Worm (Caenorhabditis elegans) whole organism, L1 larva: ENCODE results near the gene prmt-5.

ENCODE experiments used
- C04F5.9 ChIP-seq: sonication (generic microtip); optimal IDR thresholded peaks from 2 replicates; lab custom pipeline; 2016; ENCODE audit warnings: missing genetic modification characterization, missing compliant biosample characterization
- C34B4.2 ChIP-seq: sonication (generic microtip); optimal IDR thresholded peaks from 2 replicates; lab custom pipeline; 2017; ENCODE audit warnings: mild to moderate bottlenecking, missing genetic modification characterization, missing compliant biosample characterization
- F16B12.6 ChIP-seq: fragments of 150-350 bp; optimal IDR thresholded peaks from 2 replicates; lab custom pipeline; 2014; ENCODE audit warnings: missing biosample characterization, missing genetic modification characterization
- Y116A8C.19 ChIP-seq: sonication (generic microtip); optimal IDR thresholded peaks from 2 replicates; lab custom pipeline; 2016; ENCODE audit warnings: missing compliant biosample characterization, missing genetic modification characterization, borderline replicate concordance
- alr-1 ChIP-seq: fragments of 200-800 bp; sonication (Bioruptor generic); optimal IDR thresholded peaks from 2 replicates; lab custom pipeline; 2018; ENCODE audit warnings: borderline replicate concordance, mild to moderate bottlenecking, missing genetic modification characterization, missing compliant biosample characterization
- aly-2 ChIP-seq: fragments of 150-350 bp; optimal IDR thresholded peaks from 2 replicates; lab custom pipeline; 2014; ENCODE audit warnings: missing biosample characterization, missing genetic modification characterization
- ceh-8 ChIP-seq: fragments of 200-800 bp; sonication (Bioruptor generic); optimal IDR thresholded peaks from 2 replicates; lab custom pipeline; 2018; ENCODE audit warnings: mild to moderate bottlenecking, missing genetic modification characterization, moderate library complexity, missing compliant biosample characterization
- ceh-90 ChIP-seq: sonication (generic microtip); optimal IDR thresholded peaks from 2 replicates; lab custom pipeline; 2016; ENCODE audit warnings: missing genetic modification characterization, missing compliant biosample characterization
- ces-1 ChIP-seq: fragments of 150-350 bp; optimal IDR thresholded peaks from 2 replicates; lab custom pipeline; 2014; ENCODE audit warnings: missing biosample characterization, missing genetic modification reagents, missing genetic modification characterization
- efl-1 ChIP-seq, 4 experiments: fragments of 150-350 bp; optimal IDR thresholded peaks in 3 of 4; peaks in 1 of 4; 1 replicate in 1 of 4; 2 replicates in 3 of 4; lab custom pipeline; 2014; ENCODE audit warnings: missing biosample characterization in 2 of 4, missing genetic modification characterization in 2 of 4, missing genetic modification reagents in 2 of 4
- efl-3 ChIP-seq: fragments of 200-800 bp; sonication (Bioruptor generic); optimal IDR thresholded peaks from 2 replicates; lab custom pipeline; 2018; ENCODE audit warnings: mild to moderate bottlenecking, missing genetic modification characterization, missing compliant biosample characterization
- egl-13 ChIP-seq: sonication (generic microtip); optimal IDR thresholded peaks from 2 replicates; lab custom pipeline; 2016; ENCODE audit warnings: missing genotype, missing genetic modification reagents, missing genetic modification characterization, missing compliant biosample characterization
- egl-27 ChIP-seq, 2 experiments: fragments of 150-350 bp in 1 of 2; sonication (generic microtip); optimal IDR thresholded peaks; 3 replicates each; lab custom pipeline; 2017 to 2018; ENCODE audit warnings: missing biosample characterization in 2 of 2, missing genetic modification characterization in 2 of 2, missing genetic modification reagents in 2 of 2
- elt-2 ChIP-seq: sonication (generic microtip); optimal IDR thresholded peaks from 2 replicates; lab custom pipeline; 2016; ENCODE audit warnings: missing genetic modification characterization, mild to moderate bottlenecking, inconsistent platforms, missing compliant biosample characterization, missing genetic modification reagents
- elt-3 ChIP-seq, 6 experiments: fragments of 150-350 bp in 1 of 6; sonication (generic microtip); optimal IDR thresholded peaks; 2 replicates each; lab custom pipeline; 2017 to 2018; ENCODE audit warnings: missing biosample characterization in 6 of 6, missing genetic modification characterization in 6 of 6, inconsistent platforms in 1 of 6
- ets-5 ChIP-seq: fragments of 200-800 bp; sonication (Bioruptor generic); IDR thresholded peaks from 2 replicates; pipeline ENCODE4 v1.3.6; 2022; ENCODE audit warnings: missing genetic modification characterization, missing compliant biosample characterization
- fkh-8 ChIP-seq: sonication (generic microtip); optimal IDR thresholded peaks from 2 replicates; lab custom pipeline; 2016; ENCODE audit warnings: mild to moderate bottlenecking, missing genetic modification characterization, missing compliant biosample characterization
- fos-1 ChIP-seq: fragments of 150-350 bp; optimal IDR thresholded peaks from 2 replicates; lab custom pipeline; 2014; ENCODE audit warnings: missing biosample characterization, missing genetic modification characterization
- hlh-4 ChIP-seq: sonication (generic microtip); optimal IDR thresholded peaks from 2 replicates; lab custom pipeline; 2016; ENCODE audit warnings: mild to moderate bottlenecking, missing genetic modification characterization, missing compliant biosample characterization
- hpl-2 ChIP-seq: fragments of 150-350 bp; optimal IDR thresholded peaks from 2 replicates; lab custom pipeline; 2014; ENCODE audit warnings: missing biosample characterization, missing genetic modification reagents, missing genetic modification characterization
- irx-1 ChIP-seq: sonication (generic microtip); optimal IDR thresholded peaks from 2 replicates; lab custom pipeline; 2016; ENCODE audit warnings: missing genetic modification characterization, missing compliant biosample characterization
- isw-1 ChIP-seq: fragments of 200-800 bp; sonication (Bioruptor generic); IDR thresholded peaks from 2 replicates; pipeline ENCODE4 v1.3.6; 2022; ENCODE audit warnings: missing genetic modification characterization, missing compliant biosample characterization
- jun-1 ChIP-seq: fragments of 150-350 bp; optimal IDR thresholded peaks from 2 replicates; lab custom pipeline; 2014; ENCODE audit warnings: missing biosample characterization, missing genetic modification reagents, missing genetic modification characterization
- lin-13 ChIP-seq: fragments of 150-350 bp; optimal IDR thresholded peaks from 2 replicates; lab custom pipeline; 2014; ENCODE audit warnings: missing biosample characterization, missing genetic modification reagents, missing genetic modification characterization
- lin-14 ChIP-seq: fragments of 200-800 bp; sonication (Bioruptor generic); optimal IDR thresholded peaks from 2 replicates; lab custom pipeline; 2018; ENCODE audit warnings: mild to moderate bottlenecking, missing genetic modification characterization, moderate library complexity, missing compliant biosample characterization
- lin-15B ChIP-seq: fragments of 150-350 bp; sonication (generic microtip); optimal IDR thresholded peaks from 3 replicates; lab custom pipeline; 2014; ENCODE audit warnings: missing biosample characterization, missing genetic modification characterization
- lin-35 ChIP-seq, 2 experiments: fragments of 150-350 bp; optimal IDR thresholded peaks; 2 replicates each; lab custom pipeline; 2014; ENCODE audit warnings: missing biosample characterization in 2 of 2, missing genetic modification characterization in 2 of 2, missing genetic modification reagents in 2 of 2
- lin-39 ChIP-seq: fragments of 150-350 bp; optimal IDR thresholded peaks from 2 replicates; lab custom pipeline; 2014; ENCODE audit warnings: missing biosample characterization, missing genetic modification reagents, missing genetic modification characterization
- mdl-1 ChIP-seq, 2 experiments: fragments of 150-350 bp; optimal IDR thresholded peaks; 2 replicates each; lab custom pipeline; 2014 to 2017; ENCODE audit warnings: missing biosample characterization in 2 of 2, missing genetic modification characterization in 2 of 2, inconsistent platforms in 1 of 2
- mef-2 ChIP-seq: fragments of 150-350 bp; optimal IDR thresholded peaks from 2 replicates; lab custom pipeline; 2014; ENCODE audit warnings: missing biosample characterization, missing genetic modification characterization
- mep-1 ChIP-seq: fragments of 150-350 bp; optimal IDR thresholded peaks from 2 replicates; lab custom pipeline; 2014; ENCODE audit warnings: missing biosample characterization, missing genetic modification characterization
- nhr-11 ChIP-seq: fragments of 150-350 bp; optimal IDR thresholded peaks from 2 replicates; lab custom pipeline; 2014; ENCODE audit warnings: missing biosample characterization, missing genetic modification characterization
- nhr-12 ChIP-seq: sonication (generic microtip); optimal IDR thresholded peaks from 2 replicates; lab custom pipeline; 2017; ENCODE audit warnings: missing biosample characterization, missing genetic modification characterization
- nhr-237 ChIP-seq: fragments of 150-350 bp; optimal IDR thresholded peaks from 2 replicates; lab custom pipeline; 2014; ENCODE audit warnings: missing biosample characterization, missing genetic modification characterization
- nhr-47 ChIP-seq: sonication (generic microtip); optimal IDR thresholded peaks from 2 replicates; lab custom pipeline; 2016; ENCODE audit warnings: mild to moderate bottlenecking, missing genetic modification characterization, moderate library complexity, missing compliant biosample characterization
- nhr-77 ChIP-seq: fragments of 150-350 bp; optimal IDR thresholded peaks from 2 replicates; lab custom pipeline; 2014; ENCODE audit warnings: missing biosample characterization, missing genetic modification characterization
- nhr-90 ChIP-seq: sonication (generic microtip); optimal IDR thresholded peaks from 2 replicates; lab custom pipeline; 2016; ENCODE audit warnings: mild to moderate bottlenecking, missing genetic modification characterization, missing compliant biosample characterization; ENCODE audit not compliant: poor library complexity
- pqm-1 ChIP-seq: sonication (generic microtip); optimal IDR thresholded peaks from 3 replicates; lab custom pipeline; 2017; ENCODE audit warnings: missing biosample characterization, missing genetic modification characterization
- rnt-1 ChIP-seq: sonication (generic microtip); optimal IDR thresholded peaks from 2 replicates; lab custom pipeline; 2016; ENCODE audit warnings: mild to moderate bottlenecking, missing genetic modification characterization, moderate library complexity, missing compliant biosample characterization
- skn-1 ChIP-seq: fragments of 150-350 bp; optimal IDR thresholded peaks from 2 replicates; lab custom pipeline; 2014; ENCODE audit warnings: missing biosample characterization, missing genetic modification characterization
- snpc-4 ChIP-seq: fragments of 150-350 bp; optimal IDR thresholded peaks from 2 replicates; lab custom pipeline; 2014; ENCODE audit warnings: missing biosample characterization, missing genetic modification characterization
- snu-23 ChIP-seq: sonication (generic microtip); optimal IDR thresholded peaks from 2 replicates; lab custom pipeline; 2016; ENCODE audit warnings: missing genetic modification characterization, missing compliant biosample characterization
- sox-4 ChIP-seq: sonication (generic microtip); optimal IDR thresholded peaks from 2 replicates; lab custom pipeline; 2016; ENCODE audit warnings: missing genetic modification characterization, missing compliant biosample characterization
- sptf-1 ChIP-seq: fragments of 150-350 bp; optimal IDR thresholded peaks from 2 replicates; lab custom pipeline; 2014; ENCODE audit warnings: missing biosample characterization, missing genetic modification characterization
- sup-37 ChIP-seq: fragments of 200-800 bp; sonication (Bioruptor generic); optimal IDR thresholded peaks from 2 replicates; lab custom pipeline; 2018; ENCODE audit warnings: mild to moderate bottlenecking, missing genetic modification characterization, missing compliant biosample characterization
- swsn-7 ChIP-seq: sonication (generic microtip); optimal IDR thresholded peaks from 2 replicates; lab custom pipeline; 2016; ENCODE audit warnings: missing genetic modification characterization, missing compliant biosample characterization
- tlp-1 ChIP-seq: fragments of 150-350 bp; optimal IDR thresholded peaks from 2 replicates; lab custom pipeline; 2014; ENCODE audit warnings: missing biosample characterization, missing genetic modification characterization
- unc-62 ChIP-seq: fragments of 150-350 bp; optimal IDR thresholded peaks from 2 replicates; lab custom pipeline; 2014; ENCODE audit warnings: missing biosample characterization, missing genetic modification reagents, missing genetic modification characterization
- zag-1 ChIP-seq: fragments of 150-350 bp; optimal IDR thresholded peaks from 2 replicates; lab custom pipeline; 2014; ENCODE audit warnings: missing biosample characterization, missing genetic modification characterization
- zip-4 ChIP-seq: fragments of 200-800 bp; sonication (Bioruptor generic); optimal IDR thresholded peaks from 2 replicates; lab custom pipeline; 2018; ENCODE audit warnings: mild to moderate bottlenecking, missing genetic modification characterization, moderate library complexity, missing compliant biosample characterization
- ztf-11 ChIP-seq, 2 experiments: sonication (generic microtip); optimal IDR thresholded peaks; 2 replicates each; lab custom pipeline; 2016 to 2017; ENCODE audit warnings: missing genetic modification characterization in 2 of 2, missing biosample characterization in 1 of 2, missing compliant biosample characterization in 1 of 2
- ztf-4 ChIP-seq: fragments of 150-350 bp; optimal IDR thresholded peaks from 2 replicates; lab custom pipeline; 2014; ENCODE audit warnings: missing biosample characterization, missing genetic modification characterization

The prmt-5 gene

ce11 chrIII:5274715-5275355 is 44.5 kb downstream of the prmt-5 start, which contains the start of the genes daf-41 and toc-1:
TSS of gene daf-41 (minus strand) at chrIII:5274765.
TSS of gene toc-1 (plus strand) at chrIII:5275251.
- TF ChIP-seq ets-5 (GFP tag; lab: Robert Waterston, UW) (no peak), ceh-90 (peak; percentile 18), mdl-1 (tag; optimal IDR thresholded peaks at IDR 0.05; lab: Kevin White, UChicago) (peak in 1 of 2 experiments; percentile 24), fkh-8 (tag; lab: Kevin White, UChicago) (peak; percentile 81), elt-2 (tag; lab: Kevin White, UChicago) (no peak), lin-35 (GFP tag; optimal IDR thresholded peaks at IDR 0.05; lab: Kevin White, UChicago) (peak; percentile 72 to 77), hpl-2 (GFP tag; lab: Kevin White, UChicago) (no peak), mef-2 (tag; lab: Kevin White, UChicago) (no peak), snpc-4 (tag; lab: Kevin White, UChicago) (no peak), rnt-1 (peak; percentile 11), skn-1 (peak; percentile 77), F16B12.6 (tag; lab: Kevin White, UChicago) (peak; percentile 13), hlh-4 (tag; lab: Kevin White, UChicago) (no peak), tlp-1 (tag; lab: Kevin White, UChicago) (no peak), efl-1 (optimal IDR thresholded peaks at IDR 0.05; lab: Kevin White, UChicago) (peak; percentile 50 to 68), efl-1 (GFP tag; optimal IDR thresholded peaks at IDR 0.05 in 1 of 2; lab: Kevin White, UChicago) (peak; percentile 68 to 91), efl-3 (GFP tag; lab: Kevin White, UChicago) (no peak), lin-13 (GFP tag; lab: Kevin White, UChicago) (peak; percentile 48), aly-2 (tag; lab: Kevin White, UChicago) (no peak), sup-37 (no peak), ceh-8 (peak; percentile 16), sptf-1 (tag; lab: Kevin White, UChicago) (no peak), ces-1 (GFP tag; lab: Kevin White, UChicago) (no peak), mep-1 (tag; lab: Kevin White, UChicago) (peak; percentile 82), alr-1 (no peak), swsn-7 (tag; lab: Kevin White, UChicago) (peak; percentile 44), nhr-47 (tag; lab: Kevin White, UChicago) (peak; percentile 47), C04F5.9 (tag; lab: Kevin White, UChicago) (no peak), isw-1 (peak; percentile 18; the same call in 1 of the 2 replicates), nhr-12 (tag; lab: Kevin White, UChicago) (no peak), nhr-237 (tag; lab: Kevin White, UChicago) (no peak), unc-62 (GFP tag; lab: Kevin White, UChicago) (no peak), ztf-4 (tag; lab: Kevin White, UChicago) (no peak), lin-14 (peak; percentile 65), nhr-90 (tag; lab: Kevin White, UChicago) (no peak), zip-4 (no peak), zag-1 (no peak), lin-15B (tag; lab: Kevin White, UChicago) (peak; percentile 10), fos-1 (peak; percentile 20), egl-27 (tag; optimal IDR thresholded peaks at IDR 0.05; lab: Kevin White, UChicago) (no peak), snu-23 (GFP tag; lab: Kevin White, UChicago) (peak; percentile 68), nhr-11 (tag; lab: Kevin White, UChicago) (no peak), ztf-11 (tag; optimal IDR thresholded peaks at IDR 0.05; lab: Kevin White, UChicago) (no peak), lin-39 (tag; lab: Kevin White, UChicago) (no peak), elt-3 (tag; optimal IDR thresholded peaks at IDR 0.05; lab: Kevin White, UChicago) (peak in 1 of 6 experiments; percentile 20), irx-1 (tag; lab: Kevin White, UChicago) (no peak), nhr-77 (tag; lab: Kevin White, UChicago) (no peak), Y116A8C.19 (tag; lab: Kevin White, UChicago) (no peak), jun-1 (peak; percentile 20), C34B4.2 (no peak), pqm-1 (no peak), egl-13 (tag; lab: Kevin White, UChicago) (no peak), sox-4 (no peak)
